Worm (Caenorhabditis elegans) whole organism, L4 larva: Measurements from ENCODE around the gene C45B2.2.

Source experiments
- D1046.2 ChIP-seq: fragments of 200-800 bp; sonication (Bioruptor generic); IDR thresholded peaks from 2 replicates; pipeline ENCODE4 v1.3.6; 2022; ENCODE audit warnings: missing genetic modification characterization, missing compliant biosample characterization
- F10B5.3 ChIP-seq: sonication (generic microtip); optimal IDR thresholded peaks from 2 replicates; lab custom pipeline; 2016; ENCODE audit warnings: mild to moderate bottlenecking, missing genetic modification characterization, missing compliant biosample characterization
- T26A8.4 ChIP-seq: fragments of 200-800 bp; sonication (Bioruptor generic); IDR thresholded peaks from 2 replicates; pipeline ENCODE4 v1.3.6; 2022; ENCODE audit warnings: missing genetic modification characterization, missing compliant biosample characterization
- Y48G9A.11 ChIP-seq: fragments of 200-800 bp; sonication (Bioruptor generic); IDR thresholded peaks from 2 replicates; pipeline ENCODE4 v1.3.6; 2022; ENCODE audit warnings: missing genetic modification reagents, missing genetic modification characterization, missing compliant biosample characterization
- Y5F2A.4 ChIP-seq: fragments of 200-800 bp; sonication (Bioruptor generic); optimal IDR thresholded peaks from 2 replicates; lab custom pipeline; 2018; ENCODE audit warnings: mild to moderate bottlenecking, missing genetic modification characterization, missing compliant biosample characterization
- aly-2 ChIP-seq: sonication (generic microtip); optimal IDR thresholded peaks from 2 replicates; lab custom pipeline; 2018; ENCODE audit warnings: missing biosample characterization, missing genetic modification characterization
- ceh-20 ChIP-seq: fragments of 200-800 bp; sonication (Bioruptor generic); IDR thresholded peaks from 2 replicates; pipeline ENCODE4 v1.3.6; 2022; ENCODE audit warnings: missing genetic modification reagents, missing genetic modification characterization, missing compliant biosample characterization
- ctbp-1 ChIP-seq: fragments of 200-800 bp; sonication (Bioruptor generic); IDR thresholded peaks from 2 replicates; pipeline ENCODE4 v1.3.6; 2022; ENCODE audit warnings: missing genetic modification reagents, missing genetic modification characterization, missing compliant biosample characterization
- daf-16 ChIP-seq, 3 experiments: sonication (generic microtip); optimal IDR thresholded peaks; 2 replicates each; lab custom pipeline; 2016 to 2017; ENCODE audit warnings: missing genetic modification characterization in 3 of 3, missing genetic modification reagents in 3 of 3, mild to moderate bottlenecking in 2 of 3, missing compliant biosample characterization in 2 of 3, missing biosample characterization in 1 of 3, moderate library complexity in 1 of 3
- daf-19 ChIP-seq: fragments of 200-800 bp; sonication (Bioruptor generic); conservative IDR thresholded peaks from 2 replicates; pipeline ENCODE4 v1.3.6; 2022; ENCODE audit warnings: missing genetic modification characterization, missing compliant biosample characterization
- dmd-6 ChIP-seq: fragments of 200-800 bp; sonication (Bioruptor generic); IDR thresholded peaks from 2 replicates; pipeline ENCODE4 v1.3.6; 2022; ENCODE audit warnings: missing genetic modification reagents, missing genetic modification characterization, missing compliant biosample characterization
- dmd-9 ChIP-seq: fragments of 200-800 bp; sonication (Bioruptor generic); IDR thresholded peaks from 2 replicates; pipeline ENCODE4 v1.3.6; 2022; ENCODE audit warnings: missing genetic modification reagents, missing genetic modification characterization, missing compliant biosample characterization
- dpl-1 ChIP-seq: fragments of 150-350 bp; optimal IDR thresholded peaks from 2 replicates; lab custom pipeline; 2014; ENCODE audit warnings: missing biosample characterization, missing genetic modification reagents, missing genetic modification characterization
- fos-1 ChIP-seq: fragments of 150-350 bp; optimal IDR thresholded peaks from 2 replicates; lab custom pipeline; 2014; ENCODE audit warnings: missing biosample characterization, missing genetic modification characterization
- gei-8 ChIP-seq: fragments of 200-800 bp; sonication (Bioruptor generic); optimal IDR thresholded peaks from 2 replicates; lab custom pipeline; 2018; ENCODE audit warnings: mild to moderate bottlenecking, missing genetic modification characterization, missing compliant biosample characterization
- hif-1 ChIP-seq, 2 experiments: sonication (generic microtip); optimal IDR thresholded peaks; 2 replicates each; lab custom pipeline; 2016 to 2017; ENCODE audit warnings: missing compliant biosample characterization in 2 of 2, missing genetic modification characterization in 2 of 2, missing genetic modification reagents in 2 of 2, missing genotype in 2 of 2, mild to moderate bottlenecking in 1 of 2
- hlh-11 ChIP-seq: fragments of 200-800 bp; sonication (Bioruptor generic); optimal IDR thresholded peaks from 2 replicates; lab custom pipeline; 2018; ENCODE audit warnings: mild to moderate bottlenecking, missing genetic modification characterization, missing compliant biosample characterization
- hlh-30 ChIP-seq: sonication (generic microtip); optimal IDR thresholded peaks from 2 replicates; lab custom pipeline; 2017; ENCODE audit warnings: antibody characterized with exemption, mild to moderate bottlenecking, missing genetic modification characterization, missing compliant biosample characterization; ENCODE audit not compliant: insufficient read depth
- lin-13 ChIP-seq: fragments of 150-350 bp; optimal IDR thresholded peaks from 2 replicates; lab custom pipeline; 2014; ENCODE audit warnings: missing biosample characterization, missing genetic modification reagents, missing genetic modification characterization
- lin-15B ChIP-seq: fragments of 150-350 bp; sonication (generic microtip); optimal IDR thresholded peaks from 3 replicates; lab custom pipeline; 2014; ENCODE audit warnings: missing biosample characterization, missing genetic modification characterization
- lin-29 ChIP-seq: fragments of 200-800 bp; sonication (Bioruptor generic); IDR thresholded peaks from 2 replicates; pipeline ENCODE4 v1.3.6; 2022; ENCODE audit warnings: missing genetic modification reagents, missing genetic modification characterization, missing compliant biosample characterization
- lin-39 ChIP-seq: fragments of 150-350 bp; optimal IDR thresholded peaks from 2 replicates; lab custom pipeline; 2014; ENCODE audit warnings: missing biosample characterization, missing genetic modification reagents, missing genetic modification characterization
- lir-3 ChIP-seq: sonication (generic microtip); optimal IDR thresholded peaks from 2 replicates; lab custom pipeline; 2016; ENCODE audit warnings: mild to moderate bottlenecking, missing genetic modification characterization, missing compliant biosample characterization
- madf-9 ChIP-seq: fragments of 200-800 bp; sonication (Bioruptor generic); conservative IDR thresholded peaks from 2 replicates; pipeline ENCODE4 v1.3.6; 2022; ENCODE audit warnings: missing genetic modification reagents, missing genetic modification characterization, missing compliant biosample characterization
- mdl-1 ChIP-seq, 2 experiments: fragments of 150-350 bp in 1 of 2; sonication (generic microtip) in 1 of 2; optimal IDR thresholded peaks; 2 replicates each; lab custom pipeline; 2014 to 2017; ENCODE audit warnings: missing biosample characterization in 2 of 2, missing genetic modification characterization in 2 of 2
- mep-1 ChIP-seq: fragments of 150-350 bp; sonication (generic microtip); optimal IDR thresholded peaks from 3 replicates; lab custom pipeline; 2014; ENCODE audit warnings: missing biosample characterization, missing genetic modification characterization
- mes-2 ChIP-seq: sonication (generic microtip); optimal IDR thresholded peaks from 2 replicates; lab custom pipeline; 2016; ENCODE audit warnings: missing genotype, mild to moderate bottlenecking, missing genetic modification characterization, missing compliant biosample characterization; ENCODE audit not compliant: poor library complexity, severe bottlenecking
- mxl-3 ChIP-seq: fragments of 200-800 bp; sonication (Bioruptor generic); optimal IDR thresholded peaks from 2 replicates; lab custom pipeline; 2018; ENCODE audit warnings: mild to moderate bottlenecking, missing genetic modification characterization, missing compliant biosample characterization
- nhr-10 ChIP-seq: fragments of 150-350 bp; optimal IDR thresholded peaks from 2 replicates; lab custom pipeline; 2014; ENCODE audit warnings: missing biosample characterization, missing genetic modification characterization
- nhr-102 ChIP-seq: sonication (generic microtip); optimal IDR thresholded peaks from 2 replicates; lab custom pipeline; 2016; ENCODE audit warnings: mild to moderate bottlenecking, missing genetic modification characterization, moderate library complexity, missing compliant biosample characterization
- nhr-11 ChIP-seq: fragments of 150-350 bp; optimal IDR thresholded peaks from 2 replicates; lab custom pipeline; 2014; ENCODE audit warnings: missing biosample characterization, missing genetic modification characterization
- nhr-237 ChIP-seq: sonication (generic microtip); optimal IDR thresholded peaks from 2 replicates; lab custom pipeline; 2017; ENCODE audit warnings: missing biosample characterization, missing genetic modification characterization
- nhr-25 ChIP-seq: sonication (generic microtip); optimal IDR thresholded peaks from 2 replicates; lab custom pipeline; 2017; ENCODE audit warnings: missing genetic modification characterization, mild to moderate bottlenecking, missing compliant biosample characterization, antibody characterized with exemption, moderate library complexity, borderline replicate concordance; ENCODE audit not compliant: insufficient read depth
- nhr-48 ChIP-seq: sonication (generic microtip); optimal IDR thresholded peaks from 2 replicates; lab custom pipeline; 2016; ENCODE audit warnings: mild to moderate bottlenecking, missing genetic modification characterization, missing compliant biosample characterization
- nhr-6 ChIP-seq: fragments of 150-350 bp; optimal IDR thresholded peaks from 2 replicates; lab custom pipeline; 2014; ENCODE audit warnings: missing biosample characterization, missing genetic modification characterization
- nhr-77 ChIP-seq: fragments of 150-350 bp; optimal IDR thresholded peaks from 2 replicates; lab custom pipeline; 2014; ENCODE audit warnings: missing biosample characterization, missing genetic modification characterization
- pha-4 ChIP-seq, 2 experiments: fragments of 150-350 bp in 1 of 2; fragments of 200-800 bp in 1 of 2; sonication (Bioruptor generic) in 1 of 2; IDR thresholded peaks in 1 of 2; optimal IDR thresholded peaks in 1 of 2; 2 replicates each; pipeline versions ENCODE4 v1.3.6 to Lab custom; 2014 to 2022; ENCODE audit warnings: missing genetic modification characterization in 2 of 2, missing genetic modification reagents in 2 of 2, missing biosample characterization in 1 of 2, missing compliant biosample characterization in 1 of 2
- pqm-1 ChIP-seq: sonication (generic microtip); optimal IDR thresholded peaks from 2 replicates; lab custom pipeline; 2017; ENCODE audit warnings: missing biosample characterization, missing genetic modification characterization
- rbr-2 ChIP-seq: sonication (generic microtip); optimal IDR thresholded peaks from 2 replicates; lab custom pipeline; 2016; ENCODE audit warnings: missing genotype, missing genetic modification characterization, missing compliant biosample characterization
- saeg-2 ChIP-seq: fragments of 200-800 bp; sonication (Bioruptor generic); IDR thresholded peaks from 2 replicates; pipeline ENCODE4 v1.3.6; 2022; ENCODE audit warnings: missing genetic modification reagents, missing genetic modification characterization, missing compliant biosample characterization
- set-16 ChIP-seq: fragments of 200-800 bp; sonication (Bioruptor generic); IDR thresholded peaks from 2 replicates; pipeline ENCODE4 v1.3.6; 2022; ENCODE audit warnings: missing genetic modification reagents, missing genetic modification characterization, missing compliant biosample characterization
- snpc-1.2 ChIP-seq: fragments of 200-800 bp; sonication (Bioruptor generic); IDR thresholded peaks from 2 replicates; pipeline ENCODE4 v1.3.6; 2022; ENCODE audit warnings: missing genetic modification reagents, missing genetic modification characterization, missing compliant biosample characterization
- spr-3 ChIP-seq: fragments of 200-800 bp; sonication (Bioruptor generic); optimal IDR thresholded peaks from 2 replicates; lab custom pipeline; 2018; ENCODE audit warnings: mild to moderate bottlenecking, missing genetic modification characterization, missing compliant biosample characterization
- tra-1 ChIP-seq: fragments of 200-800 bp; sonication (Bioruptor generic); IDR thresholded peaks from 2 replicates; pipeline ENCODE4 v1.3.6; 2022; ENCODE audit warnings: missing genetic modification reagents, missing genetic modification characterization, missing compliant biosample characterization
- unc-62 ChIP-seq, 3 experiments: fragments of 150-350 bp in 1 of 3; sonication (generic microtip); optimal IDR thresholded peaks in 2 of 3; peaks in 1 of 3; 1 replicate in 1 of 3; 2 replicates in 2 of 3; lab custom pipeline; 2014 to 2017; ENCODE audit warnings: missing biosample characterization in 3 of 3, missing genetic modification characterization in 3 of 3, missing genetic modification reagents in 3 of 3, missing genotype in 1 of 3
- vab-7 ChIP-seq: fragments of 200-800 bp; sonication (Bioruptor generic); IDR thresholded peaks from 2 replicates; pipeline ENCODE4 v1.3.6; 2022; ENCODE audit warnings: missing genetic modification reagents, missing genetic modification characterization, missing compliant biosample characterization
- zag-1 ChIP-seq: fragments of 150-350 bp; optimal IDR thresholded peaks from 2 replicates; lab custom pipeline; 2014; ENCODE audit warnings: missing biosample characterization, missing genetic modification characterization
- ztf-11 ChIP-seq: fragments of 150-350 bp; optimal IDR thresholded peaks from 2 replicates; lab custom pipeline; 2014; ENCODE audit warnings: missing biosample characterization, missing genetic modification characterization

C45B2.2 gene

ce11 chrX:6041995-6042481 lies 42.5 kb upstream of the C45B2.2 start:
- TF ChIP-seq nhr-48 (tag; lab: Kevin White, UChicago) (peak; percentile 74), nhr-25 (tag; lab: Kevin White, UChicago) (peak; percentile 84), mdl-1 (tag; optimal IDR thresholded peaks at IDR 0.05; lab: Kevin White, UChicago) (peak in 1 of 2 experiments; percentile 84), mes-2 (tag; lab: Kevin White, UChicago) (peak; percentile 58), pha-4 (GFP tag; IDR thresholded peaks at IDR 0.05; lab: Robert Waterston, UW) (peak; percentile 28; the same call in 1 of the 2 replicates), pha-4 (tag; optimal IDR thresholded peaks at IDR 0.05; lab: Kevin White, UChicago) (peak; percentile 21), zag-1 (tag; lab: Kevin White, UChicago) (no peak), D1046.2 (GFP tag; lab: Robert Waterston, UW) (no peak), unc-62 (GFP tag; optimal IDR thresholded peaks at IDR 0.05 in 1 of 2; lab: Kevin White, UChicago) (peak in 1 of 2 experiments; percentile 10), unc-62 (tag; optimal IDR thresholded peaks at IDR 0.05; lab: Kevin White, UChicago) (no peak), tra-1 (GFP tag; lab: Robert Waterston, UW) (0 out of 2 replicates have a peak, but pooled peaks have one; percentile 47), lin-29 (GFP tag; lab: Robert Waterston, UW) (no peak), Y5F2A.4 (GFP tag; lab: Kevin White, UChicago) (no peak), lin-13 (GFP tag; lab: Kevin White, UChicago) (peak; percentile 39), daf-19 (GFP tag; lab: Robert Waterston, UW) (no peak), spr-3 (no peak), lin-39 (tag; lab: Kevin White, UChicago) (no peak), rbr-2 (tag; lab: Kevin White, UChicago) (peak; percentile 40), lir-3 (no peak), gei-8 (peak; percentile 39), hif-1 (tag; optimal IDR thresholded peaks at IDR 0.05; lab: Kevin White, UChicago) (peak in 1 of 2 experiments; percentile 44), aly-2 (tag; lab: Kevin White, UChicago) (no peak), nhr-102 (tag; lab: Kevin White, UChicago) (peak; percentile 41), saeg-2 (0 out of 2 replicates have a peak, but pooled peaks have one; percentile 23), mep-1 (tag; lab: Kevin White, UChicago) (peak; percentile 86), madf-9 (GFP tag; lab: Robert Waterston, UW) (no peak), nhr-6 (tag; lab: Kevin White, UChicago) (peak; percentile 62), nhr-11 (tag; lab: Kevin White, UChicago) (peak; percentile 72), vab-7 (GFP tag; lab: Robert Waterston, UW) (no peak), nhr-10 (tag; lab: Kevin White, UChicago) (peak; percentile 75), ztf-11 (tag; lab: Kevin White, UChicago) (no peak), hlh-30 (peak; percentile 66), daf-16 (GFP tag; optimal IDR thresholded peaks at IDR 0.05; lab: Kevin White, UChicago) (peak; percentile 23 to 82), daf-16 (tag; optimal IDR thresholded peaks at IDR 0.05; lab: Kevin White, UChicago) (peak; percentile 97), dmd-6 (GFP tag; lab: Robert Waterston, UW) (peak; percentile 77; the same call in 1 of the 2 replicates), T26A8.4 (no peak), lin-15B (no peak), F10B5.3 (no peak), nhr-237 (no peak), ceh-20 (GFP tag; lab: Robert Waterston, UW) (0 out of 2 replicates have a peak, but pooled peaks have one; percentile 24), pqm-1 (tag; lab: Kevin White, UChicago) (peak; percentile 89), dpl-1 (peak; percentile 3), nhr-77 (peak; percentile 74), fos-1 (tag; lab: Kevin White, UChicago) (no peak), hlh-11 (tag; lab: Kevin White, UChicago) (peak; percentile 94), dmd-9 (GFP tag; lab: Robert Waterston, UW) (no peak), ctbp-1 (peak; percentile 41; the same call in 1 of the 2 replicates), mxl-3 (GFP tag; lab: Kevin White, UChicago) (no peak), set-16 (0 out of 2 replicates have a peak, but pooled peaks have one; percentile 31), Y48G9A.11 (GFP tag; lab: Robert Waterston, UW) (no peak), snpc-1.2 (no peak)
